Fruit fly (Drosophila melanogaster) whole organism, adult: ENCODE results near the gene CG10877.

Source experiments
- CG11617 ChIP-seq: fragments of 200-800 bp; sonication (Bioruptor generic); optimal IDR thresholded peaks from 2 replicates; lab custom pipeline; 2017; ENCODE audit warnings: mild to moderate bottlenecking, missing biosample characterization, missing genetic modification reagents, missing genetic modification characterization
- CG12768 ChIP-seq: fragments of 200-800 bp; sonication (Bioruptor generic); optimal IDR thresholded peaks from 2 replicates; lab custom pipeline; 2017; ENCODE audit warnings: missing biosample characterization, missing genetic modification characterization, mild to moderate bottlenecking, moderate library complexity, missing genetic modification reagents
- CG14711 ChIP-seq: fragments of 200-800 bp; sonication (Bioruptor generic); optimal IDR thresholded peaks from 2 replicates; lab custom pipeline; 2018; ENCODE audit warnings: missing biosample characterization, mild to moderate bottlenecking, missing genetic modification characterization, moderate library complexity
- CG1620 ChIP-seq: fragments of 200-800 bp; sonication (Bioruptor generic); optimal IDR thresholded peaks from 2 replicates; lab custom pipeline; 2016; ENCODE audit warnings: missing biosample characterization, missing genetic modification characterization
- CG33017 ChIP-seq: fragments of 200-800 bp; sonication (Bioruptor generic); optimal IDR thresholded peaks from 2 replicates; lab custom pipeline; 2018; ENCODE audit warnings: missing biosample characterization, mild to moderate bottlenecking, missing genetic modification characterization, moderate library complexity
- CG5204 ChIP-seq: fragments of 200-800 bp; sonication (Bioruptor generic); optimal IDR thresholded peaks from 2 replicates; lab custom pipeline; 2016; ENCODE audit warnings: missing biosample characterization, missing genetic modification characterization
- CG7045 ChIP-seq: fragments of 200-800 bp; sonication (Bioruptor generic); optimal IDR thresholded peaks from 2 replicates; lab custom pipeline; 2017; ENCODE audit warnings: missing biosample characterization, mild to moderate bottlenecking, missing genetic modification characterization
- CG7101 ChIP-seq: fragments of 200-800 bp; sonication (Bioruptor generic); optimal IDR thresholded peaks from 2 replicates; lab custom pipeline; 2018; ENCODE audit warnings: missing biosample characterization, mild to moderate bottlenecking, missing genetic modification characterization, moderate library complexity
- Clk ChIP-seq: fragments of 200-800 bp; sonication (Bioruptor generic); optimal IDR thresholded peaks from 2 replicates; lab custom pipeline; 2017; ENCODE audit warnings: missing biosample characterization, missing genetic modification characterization
- Crg-1 ChIP-seq: fragments of 200-800 bp; sonication (Bioruptor generic); optimal IDR thresholded peaks from 2 replicates; lab custom pipeline; 2016; ENCODE audit warnings: missing biosample characterization, missing genetic modification characterization
- Hr96 ChIP-seq: fragments of 200-800 bp; sonication (Bioruptor generic); optimal IDR thresholded peaks from 2 replicates; lab custom pipeline; 2016; ENCODE audit warnings: missing biosample characterization, missing genetic modification characterization
- Mnt ChIP-seq: fragments of 200-800 bp; sonication (Bioruptor generic); optimal IDR thresholded peaks from 2 replicates; lab custom pipeline; 2016; ENCODE audit warnings: missing biosample characterization, mild to moderate bottlenecking, missing genetic modification characterization
- bab1 ChIP-seq: fragments of 200-800 bp; sonication (Bioruptor generic); optimal IDR thresholded peaks from 3 replicates; lab custom pipeline; 2019; ENCODE audit warnings: missing biosample characterization, mild to moderate bottlenecking, missing genetic modification characterization, moderate library complexity
- cic ChIP-seq: fragments of 200-800 bp; sonication (Bioruptor generic); optimal IDR thresholded peaks from 2 replicates; lab custom pipeline; 2017; ENCODE audit warnings: missing biosample characterization, mild to moderate bottlenecking, missing genetic modification characterization, moderate library complexity
- cnc ChIP-seq, 2 experiments: fragments of >200 bp; optimal IDR thresholded peaks; 2 replicates each; lab custom pipeline; 2017
- kay ChIP-seq: fragments of 200-800 bp; sonication (Bioruptor generic); peaks from one replicate; lab custom pipeline; 2016; ENCODE audit warnings: missing biosample characterization, missing genetic modification characterization, borderline replicate concordance
- ovo ChIP-seq: fragments of 200-800 bp; sonication (Bioruptor generic); optimal IDR thresholded peaks from 2 replicates; lab custom pipeline; 2016; ENCODE audit warnings: missing biosample characterization, missing genetic modification characterization
- pad ChIP-seq: fragments of 200-800 bp; sonication (Bioruptor generic); optimal IDR thresholded peaks from 3 replicates; lab custom pipeline; 2017; ENCODE audit warnings: missing biosample characterization, missing genetic modification characterization, mild to moderate bottlenecking, moderate library complexity, missing genetic modification reagents
- tj ChIP-seq: fragments of 200-800 bp; sonication (Bioruptor generic); optimal IDR thresholded peaks from 3 replicates; lab custom pipeline; 2017; ENCODE audit warnings: missing biosample characterization, mild to moderate bottlenecking, missing genetic modification characterization, moderate library complexity
- toe ChIP-seq: fragments of 200-800 bp; sonication (Bioruptor generic); optimal IDR thresholded peaks from 2 replicates; lab custom pipeline; 2016; ENCODE audit warnings: missing biosample characterization, missing genetic modification characterization

The CG10877 gene

dm6 chr3R:20596337-20596962 lies 32.6 kb upstream of the CG10877 start:
- peak; percentile 10 for TF ChIP-seq tj (GFP tag; lab: Kevin White, UChicago)
- no peak for TF ChIP-seq pad (GFP tag; lab: Kevin White, UChicago)

dm6 chr3R:20595901-20596300 lies 32.0 kb upstream of the CG10877 start:
- no peak for TF ChIP-seq ovo
- TF ChIP-seq cnc (optimal IDR thresholded peaks at IDR 0.05; lab: Kevin White, UChicago), result no peak
- no peak for TF ChIP-seq bab1

dm6 chr3R:20595145-20595812 lies 31.4 kb upstream of the CG10877 start:
- TF ChIP-seq CG14711 (tag; lab: Kevin White, UChicago) (no peak), cnc (optimal IDR thresholded peaks at IDR 0.05; lab: Kevin White, UChicago) (no peak), ovo (no peak), cic (GFP tag; lab: Kevin White, UChicago) (no peak), Crg-1 (GFP tag; lab: Kevin White, UChicago) (no peak), CG7101 (no peak), tj (GFP tag; lab: Kevin White, UChicago) (no peak)

dm6 chr3R:20594194-20595144 lies 30.6 kb upstream of the CG10877 start:
- TF ChIP-seq Mnt (GFP tag; lab: Kevin White, UChicago), result no peak
- TF ChIP-seq CG12768 (GFP tag; lab: Kevin White, UChicago), result peak; percentile 72
- TF ChIP-seq tj (GFP tag; lab: Kevin White, UChicago), result peak; percentile 51
- TF ChIP-seq kay (GFP tag; lab: Kevin White, UChicago), result no peak
- peak; percentile 66 for TF ChIP-seq pad (GFP tag; lab: Kevin White, UChicago)
- TF ChIP-seq CG7045 (GFP tag; lab: Kevin White, UChicago), result peak; percentile 74
- peak; percentile 87 for TF ChIP-seq bab1
- TF ChIP-seq cnc (optimal IDR thresholded peaks at IDR 0.05; lab: Kevin White, UChicago), result no peak
- TF ChIP-seq CG5204 (GFP tag; lab: Kevin White, UChicago), result no peak
- peak; percentile 79 for TF ChIP-seq CG11617 (GFP tag; lab: Kevin White, UChicago)
- peak; percentile 86 for TF ChIP-seq CG14711 (tag; lab: Kevin White, UChicago)
- no peak for TF ChIP-seq ovo
- peak; percentile 84 for TF ChIP-seq CG7101
- TF ChIP-seq Hr96 (GFP tag; lab: Kevin White, UChicago), result no peak
- no peak for TF ChIP-seq Crg-1 (GFP tag; lab: Kevin White, UChicago)
- no peak for TF ChIP-seq toe
- no peak for TF ChIP-seq cic (GFP tag; lab: Kevin White, UChicago)
- no peak for TF ChIP-seq CG1620
- peak; percentile 84 for TF ChIP-seq CG33017 (tag; lab: Kevin White, UChicago)
- TF ChIP-seq Clk (GFP tag; lab: Kevin White, UChicago), result peak; percentile 15

dm6 chr3R:20593463-20593838 lies 29.6 kb upstream of the CG10877 start:
- TF ChIP-seq CG11617 (GFP tag; lab: Kevin White, UChicago) (no peak), CG5204 (GFP tag; lab: Kevin White, UChicago) (no peak), CG33017 (tag; lab: Kevin White, UChicago) (no peak), kay (GFP tag; lab: Kevin White, UChicago) (no peak), Clk (GFP tag; lab: Kevin White, UChicago) (no peak), pad (GFP tag; lab: Kevin White, UChicago) (no peak), CG7045 (GFP tag; lab: Kevin White, UChicago) (no peak)

dm6 chr3R:20592517-20593462 lies 28.9 kb upstream of the CG10877 start, which contains the start of the genes Pus1 and bon:
TSS of gene Pus1 (minus strand) at chr3R:20592671.
TSS of gene bon (plus strand) at chr3R:20593139.
- TF ChIP-seq CG11617 (GFP tag; lab: Kevin White, UChicago) (peak; percentile 38), Clk (GFP tag; lab: Kevin White, UChicago) (no peak), bab1 (peak; percentile 18), CG7101 (peak; percentile 4), toe (no peak), CG14711 (tag; lab: Kevin White, UChicago) (no peak), Mnt (GFP tag; lab: Kevin White, UChicago) (peak; percentile 80), Crg-1 (GFP tag; lab: Kevin White, UChicago) (no peak), cnc (optimal IDR thresholded peaks at IDR 0.05; lab: Kevin White, UChicago) (no peak), CG1620 (peak; percentile 41)
